Worm (Caenorhabditis elegans): ENCODE results near the gene F35E8.1.

ce11 chrV:15879508-15879907 lies 25.9 kb downstream of the F35E8.1 start, which contains the start of gene nhr-84:
- TF ChIP-seq nhr-77 (tag; optimal IDR thresholded peaks at IDR 0.05) (no peak), egl-27 (tag; optimal IDR thresholded peaks at IDR 0.05) (no peak), nhr-237 (tag; optimal IDR thresholded peaks at IDR 0.05) (no peak), elt-1 (tag; optimal IDR thresholded peaks at IDR 0.05) (no peak), mdl-1 (tag; optimal IDR thresholded peaks at IDR 0.05) (no peak), nhr-76 (tag; optimal IDR thresholded peaks at IDR 0.05) (no peak)

Data from whole organism, L3 larva.